ENCODE assay signal across 5 worm cellular contexts in the genomic region with DNA sequence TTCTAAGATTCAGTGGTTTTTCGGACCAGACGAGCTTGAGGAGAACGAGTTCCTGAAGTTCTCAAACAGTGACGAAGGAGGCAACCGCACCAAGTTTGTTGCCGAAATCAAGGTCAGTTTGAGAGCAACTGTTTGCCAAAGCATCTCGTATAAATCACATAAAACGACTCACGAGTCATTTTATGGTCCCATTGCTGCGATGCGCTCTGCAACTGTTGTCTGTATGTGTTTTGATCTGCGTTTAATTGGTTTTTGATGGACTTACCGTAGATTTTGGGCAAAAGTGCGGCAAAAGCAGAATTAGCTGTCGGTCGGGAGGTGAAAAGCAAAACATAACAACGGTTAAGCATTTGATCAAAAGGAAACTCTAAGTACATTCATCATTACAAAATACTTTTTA.
TF ChIP-seq lines count a peak whose summit lies in the region.

No protein-coding gene starts in this region.

TF ChIP-seq in whole organism, L1 larva, 84 proteins besides CTCF, POLR2A, EP300 and RAD21 (continues in another document):
- TF ChIP-seq elt-3 (tag; optimal IDR thresholded peaks at IDR 0.05; lab: Kevin White, UChicago) (no peak), sup-37 (GFP tag; optimal IDR thresholded peaks at IDR 0.05; lab: Kevin White, UChicago) (no peak), unc-62 (GFP tag; optimal IDR thresholded peaks at IDR 0.05; lab: Kevin White, UChicago) (no peak), nhr-19 (GFP tag; conservative IDR thresholded peaks at IDR 0.05; lab: Robert Waterston, UW) (peak; percentile 50), lin-35 (GFP tag; optimal IDR thresholded peaks at IDR 0.05; lab: Kevin White, UChicago) (no peak), C04F5.9 (tag; optimal IDR thresholded peaks at IDR 0.05; lab: Kevin White, UChicago) (no peak), ama-1 (optimal IDR thresholded peaks at IDR 0.05; lab: Kevin White, UChicago) (no peak), ces-1 (GFP tag; optimal IDR thresholded peaks at IDR 0.05; lab: Kevin White, UChicago) (no peak), alr-1 (tag; optimal IDR thresholded peaks at IDR 0.05; lab: Kevin White, UChicago; ENCODE audit: borderline replicate concordance) (no peak), unc-130 (tag; optimal IDR thresholded peaks at IDR 0.05; lab: Kevin White, UChicago) (no peak), hlh-17 (GFP tag; optimal IDR thresholded peaks at IDR 0.05; lab: Kevin White, UChicago; ENCODE audit: borderline replicate concordance) (no peak), lin-39 (tag; optimal IDR thresholded peaks at IDR 0.05; lab: Kevin White, UChicago) (no peak), hpl-2 (GFP tag; optimal IDR thresholded peaks at IDR 0.05; lab: Kevin White, UChicago) (no peak), nhr-90 (tag; optimal IDR thresholded peaks at IDR 0.05; lab: Kevin White, UChicago; ENCODE audit: poor library complexity) (no peak), lin-13 (GFP tag; optimal IDR thresholded peaks at IDR 0.05; lab: Kevin White, UChicago) (no peak), nhr-20 (tag; optimal IDR thresholded peaks at IDR 0.05; lab: Kevin White, UChicago) (peak; percentile 8), jun-1 (tag; optimal IDR thresholded peaks at IDR 0.05; lab: Kevin White, UChicago) (no peak)

TF ChIP-seq in whole organism, L2 larva, 48 proteins besides CTCF, POLR2A, EP300 and RAD21:
- TF ChIP-seq nhr-129 (tag; optimal IDR thresholded peaks at IDR 0.05; lab: Kevin White, UChicago): peak; percentile 28
- TF ChIP-seq mab-5 (tag; optimal IDR thresholded peaks at IDR 0.05; lab: Kevin White, UChicago): peak; percentile 42
- TF ChIP-seq C34F6.9 (tag; optimal IDR thresholded peaks at IDR 0.05; lab: Kevin White, UChicago): no peak
- TF ChIP-seq lsy-2 (tag; optimal IDR thresholded peaks at IDR 0.05; lab: Kevin White, UChicago): peak in 1 of 2 experiments; percentile 13
- peak; percentile 13 for TF ChIP-seq sma-9 (GFP tag; optimal IDR thresholded peaks at IDR 0.05; lab: Kevin White, UChicago)
- TF ChIP-seq sma-9 (tag; optimal IDR thresholded peaks at IDR 0.05; lab: Kevin White, UChicago): no peak

TF ChIP-seq in whole organism, L3 larva, 47 proteins besides CTCF, POLR2A, EP300 and RAD21:
- TF ChIP-seq egl-5 (tag; optimal IDR thresholded peaks at IDR 0.05; lab: Kevin White, UChicago): peak; percentile 98
- TF ChIP-seq elt-2 (tag; optimal IDR thresholded peaks at IDR 0.05; lab: Kevin White, UChicago): no peak
- no peak for TF ChIP-seq nhr-76 (tag; optimal IDR thresholded peaks at IDR 0.05; lab: Kevin White, UChicago)
- no peak for TF ChIP-seq ztf-11 (tag; optimal IDR thresholded peaks at IDR 0.05; lab: Kevin White, UChicago)
- TF ChIP-seq nhr-11 (tag; optimal IDR thresholded peaks at IDR 0.05; lab: Kevin White, UChicago): no peak
- TF ChIP-seq lsy-12 (tag; optimal IDR thresholded peaks at IDR 0.05; lab: Kevin White, UChicago): no peak
- TF ChIP-seq ceh-9 (tag; optimal IDR thresholded peaks at IDR 0.05; lab: Kevin White, UChicago): no peak

TF ChIP-seq in whole organism, L4 larva, 104 proteins besides CTCF, POLR2A, EP300 and RAD21:
- TF ChIP-seq daf-16 (GFP tag; optimal IDR thresholded peaks at IDR 0.05; lab: Kevin White, UChicago) (peak in 1 of 2 experiments; percentile 34), daf-16 (tag; optimal IDR thresholded peaks at IDR 0.05; lab: Kevin White, UChicago) (no peak), ztf-11 (tag; optimal IDR thresholded peaks at IDR 0.05; lab: Kevin White, UChicago) (no peak), php-3 (GFP tag; IDR thresholded peaks at IDR 0.05; lab: Robert Waterston, UW) (0 out of 2 replicates have a peak, but pooled peaks have one; percentile 25), hlh-11 (tag; optimal IDR thresholded peaks at IDR 0.05; lab: Kevin White, UChicago) (peak; percentile 11)

TF ChIP-seq in whole organism, mixed stage, embryonic, 35 proteins besides CTCF, POLR2A, EP300 and RAD21:
- TF ChIP-seq pha-4 (tag; optimal IDR thresholded peaks at IDR 0.05; lab: Kevin White, UChicago) (no peak), nhr-12 (tag; optimal IDR thresholded peaks at IDR 0.05; lab: Kevin White, UChicago) (no peak), hlh-1 (tag; optimal IDR thresholded peaks at IDR 0.05; lab: Kevin White, UChicago) (peak; percentile 81), ceh-43 (GFP tag; optimal IDR thresholded peaks at IDR 0.05; lab: Kevin White, UChicago) (no peak), unc-62 (GFP tag; optimal IDR thresholded peaks at IDR 0.05; lab: Kevin White, UChicago) (peak; percentile 13), zip-8 (tag; optimal IDR thresholded peaks at IDR 0.05; lab: Kevin White, UChicago) (no peak), sptf-1 (tag; optimal IDR thresholded peaks at IDR 0.05; lab: Kevin White, UChicago) (no peak), elt-3 (tag; optimal IDR thresholded peaks at IDR 0.05; lab: Kevin White, UChicago) (no peak), mab-5 (tag; optimal IDR thresholded peaks at IDR 0.05; lab: Kevin White, UChicago) (no peak), ceh-83 (GFP tag; optimal IDR thresholded peaks at IDR 0.05; lab: Kevin White, UChicago) (no peak), blmp-1 (tag; optimal IDR thresholded peaks at IDR 0.05; lab: Kevin White, UChicago) (no peak), drap-1 (GFP tag; optimal IDR thresholded peaks at IDR 0.05; lab: Kevin White, UChicago) (no peak), lin-32 (GFP tag; optimal IDR thresholded peaks at IDR 0.05; lab: Kevin White, UChicago) (no peak), flh-1 (GFP tag; optimal IDR thresholded peaks at IDR 0.05; lab: Kevin White, UChicago) (no peak)
